Fruit fly (Drosophila melanogaster): ENCODE measurements around the gene CG42342.

DNA sequence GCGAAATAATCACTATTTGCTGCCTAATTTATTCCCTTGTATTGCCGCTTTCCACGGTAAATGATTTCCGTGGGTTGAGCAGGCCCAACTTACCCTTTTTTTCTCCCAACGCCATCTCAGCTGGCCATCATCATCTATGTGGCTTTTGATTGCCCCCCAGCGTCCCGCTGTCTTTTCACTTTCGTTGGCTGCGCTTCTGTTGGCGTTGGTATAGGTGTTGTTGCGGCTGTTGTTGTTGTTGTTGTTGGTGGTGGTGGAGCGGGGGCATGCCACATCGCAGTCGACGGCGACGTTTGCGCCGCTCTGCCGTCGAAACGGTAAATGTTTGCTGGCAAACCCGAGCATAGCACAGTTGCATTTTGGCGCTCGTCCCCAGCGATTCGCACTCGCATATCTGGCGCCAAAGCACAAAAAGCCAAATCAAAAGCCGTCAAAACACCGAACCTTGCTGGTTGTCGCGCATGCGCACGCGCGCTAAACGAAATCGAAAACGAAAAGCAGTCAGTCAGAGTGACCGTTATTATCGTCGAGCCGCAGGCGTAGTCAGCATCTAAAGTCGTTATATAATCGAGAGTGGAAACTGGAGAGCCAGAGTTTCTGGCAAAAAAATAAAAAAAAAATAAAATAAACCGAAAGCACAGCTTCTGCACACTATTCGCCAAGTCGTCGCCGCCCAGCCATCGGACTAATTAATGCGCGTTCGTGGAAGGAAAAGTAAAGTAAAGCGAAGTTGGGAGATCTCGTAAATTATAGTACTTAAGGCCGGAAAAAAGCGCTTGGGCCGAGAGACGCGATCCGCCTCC lies 91.7 kb downstream of the CG42342 start, which contains the start of gene CG14892:
- no peak for TF ChIP-seq Jra (GFP tag; optimal IDR thresholded peaks at IDR 0.05)
- no peak for TF ChIP-seq usp (GFP tag; optimal IDR thresholded peaks at IDR 0.05)
- no peak for TF ChIP-seq h (GFP tag; optimal IDR thresholded peaks at IDR 0.05)
- no peak for TF ChIP-seq Hr83 (GFP tag; optimal IDR thresholded peaks at IDR 0.05; ENCODE audit: poor library complexity, severe bottlenecking)
- TF ChIP-seq Sp1 (GFP tag; optimal IDR thresholded peaks at IDR 0.05) = no peak
- no peak for TF ChIP-seq rgr (GFP tag; optimal IDR thresholded peaks at IDR 0.05)
- no peak for TF ChIP-seq Dfd (GFP tag; optimal IDR thresholded peaks at IDR 0.05)
- no peak for TF ChIP-seq lola (GFP tag; optimal IDR thresholded peaks at IDR 0.05)

Data from whole organism, wandering third instar larva.